Fruit fly (Drosophila melanogaster) whole organism, pupa: ENCODE measurements around the gene CG42367.
A peak's percentile ranks its signal among the peaks of the same experiment; 100 is the strongest.

ENCODE experiments used
- CG10348 ChIP-seq: fragments of 200-800 bp; sonication (Bioruptor generic); IDR thresholded peaks from 2 replicates; pipeline ENCODE4 v1.3.6; 2022; ENCODE audit warnings: missing biosample characterization, missing genetic modification characterization
- CG12605 ChIP-seq: fragments of 200-800 bp; sonication (Bioruptor generic); IDR thresholded peaks from 2 replicates; pipeline ENCODE4 v1.3.6; 2022; ENCODE audit warnings: missing biosample characterization, missing genetic modification characterization
- CG13204 ChIP-seq: fragments of 200-800 bp; sonication (Bioruptor generic); optimal IDR thresholded peaks from 2 replicates; lab custom pipeline; 2018; ENCODE audit warnings: missing biosample characterization, mild to moderate bottlenecking, missing genetic modification characterization, moderate library complexity
- CG14655 ChIP-seq: fragments of 200-800 bp; sonication (Bioruptor generic); optimal IDR thresholded peaks from 3 replicates; lab custom pipeline; 2017; ENCODE audit warnings: mild to moderate bottlenecking, missing biosample characterization, missing genetic modification reagents, missing genetic modification characterization
- CG15710 ChIP-seq: fragments of 200-800 bp; sonication (Bioruptor generic); optimal IDR thresholded peaks from 2 replicates; lab custom pipeline; 2018; ENCODE audit warnings: missing biosample characterization, mild to moderate bottlenecking, missing genetic modification characterization, moderate library complexity
- CG17806 ChIP-seq: fragments of 200-800 bp; sonication (Bioruptor generic); optimal IDR thresholded peaks from 2 replicates; lab custom pipeline; 2018; ENCODE audit warnings: missing biosample characterization, mild to moderate bottlenecking, missing genetic modification characterization, moderate library complexity
- CG32121 ChIP-seq: fragments of 200-800 bp; sonication (Bioruptor generic); IDR thresholded peaks from 2 replicates; pipeline ENCODE4 v1.3.6; 2022; ENCODE audit warnings: missing biosample characterization, missing genetic modification characterization
- CG34367 ChIP-seq: fragments of 200-800 bp; sonication (Bioruptor generic); optimal IDR thresholded peaks from 2 replicates; lab custom pipeline; 2018; ENCODE audit warnings: missing biosample characterization, mild to moderate bottlenecking, missing genetic modification characterization
- CG4496 ChIP-seq: fragments of 200-800 bp; sonication (Bioruptor generic); IDR thresholded peaks from 3 replicates; pipeline ENCODE4 v1.3.6; 2022; ENCODE audit warnings: missing biosample characterization, missing genetic modification characterization
- CG8159 ChIP-seq: fragments of 200-800 bp; sonication (Bioruptor generic); optimal IDR thresholded peaks from 3 replicates; lab custom pipeline; 2018; ENCODE audit warnings: missing biosample characterization, mild to moderate bottlenecking, missing genetic modification characterization, moderate library complexity
- CG8301 ChIP-seq: fragments of 200-800 bp; sonication (Bioruptor generic); optimal IDR thresholded peaks from 2 replicates; lab custom pipeline; 2018; ENCODE audit warnings: missing biosample characterization, mild to moderate bottlenecking, missing genetic modification characterization
- CG9948 ChIP-seq: fragments of 200-800 bp; sonication (Bioruptor generic); optimal IDR thresholded peaks from 2 replicates; lab custom pipeline; 2018; ENCODE audit warnings: missing biosample characterization, mild to moderate bottlenecking, missing genetic modification characterization, moderate library complexity
- D1 ChIP-seq: fragments of 200-800 bp; sonication (Bioruptor generic); optimal IDR thresholded peaks from 2 replicates; lab custom pipeline; 2018; ENCODE audit warnings: missing biosample characterization, mild to moderate bottlenecking, missing genetic modification characterization, moderate library complexity
- EcR ChIP-seq: fragments of 200-800 bp; sonication (Bioruptor generic); optimal IDR thresholded peaks from 3 replicates; lab custom pipeline; 2019; ENCODE audit warnings: missing biosample characterization, missing genetic modification characterization, mild to moderate bottlenecking, moderate library complexity, missing genetic modification reagents
- Ets98B ChIP-seq: fragments of 200-800 bp; sonication (Bioruptor generic); IDR thresholded peaks from 2 replicates; pipeline ENCODE4 v1.3.6; 2022; ENCODE audit warnings: missing biosample characterization, missing genetic modification characterization
- Pif1A ChIP-seq: fragments of 200-800 bp; sonication (Bioruptor generic); optimal IDR thresholded peaks from 3 replicates; lab custom pipeline; 2016; ENCODE audit warnings: missing biosample characterization, missing genetic modification characterization
- Pif1B ChIP-seq: fragments of 200-800 bp; sonication (Bioruptor generic); optimal IDR thresholded peaks from 3 replicates; lab custom pipeline; 2016; ENCODE audit warnings: missing biosample characterization, missing genetic modification characterization
- Snoo ChIP-seq: fragments of 200-800 bp; sonication (Bioruptor generic); optimal IDR thresholded peaks from 3 replicates; lab custom pipeline; 2017; ENCODE audit warnings: missing biosample characterization, mild to moderate bottlenecking, missing genetic modification characterization, inconsistent platforms
- fd96Ca ChIP-seq: fragments of 200-800 bp; sonication (Bioruptor generic); IDR thresholded peaks from 3 replicates; pipeline ENCODE4 v1.3.6; 2022; ENCODE audit warnings: missing biosample characterization, missing genetic modification characterization
- gl ChIP-seq: fragments of 200-800 bp; sonication (Bioruptor generic); optimal IDR thresholded peaks from 2 replicates; lab custom pipeline; 2018; ENCODE audit warnings: missing biosample characterization, mild to moderate bottlenecking, missing genetic modification characterization
- rn ChIP-seq: fragments of 200-800 bp; sonication (Bioruptor generic); IDR thresholded peaks from 2 replicates; pipeline ENCODE4 v1.3.6; 2022; ENCODE audit warnings: missing biosample characterization, missing genetic modification characterization

Gene CG42367

DNA sequence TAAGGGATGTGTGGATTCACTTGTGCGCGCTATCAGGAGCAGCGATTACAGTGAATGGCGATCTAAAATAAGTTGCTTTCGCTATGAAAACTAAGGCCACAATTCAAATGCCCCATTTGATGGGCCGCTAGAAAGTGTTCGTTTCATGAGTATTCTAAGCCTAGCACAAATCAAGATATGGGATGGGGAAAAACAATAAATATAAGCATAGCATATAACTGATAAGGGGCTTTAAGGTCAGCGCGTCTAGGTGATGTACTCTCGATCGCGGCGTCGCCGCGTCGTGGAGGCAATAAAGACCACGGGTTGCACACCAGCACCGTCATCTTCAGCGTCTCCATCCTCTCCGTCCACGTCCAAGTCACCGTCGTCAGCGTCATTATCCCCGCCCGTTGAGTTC lies 30.4 kb downstream of the CG42367 start:
- TF ChIP-seq fd96Ca (no peak), EcR (GFP tag; lab: Kevin White, UChicago) (peak; percentile 47), rn (GFP tag; lab: Robert Waterston, UW) (no peak)
- TF ChIP-seq, all 21 proteins: peak for 1

DNA sequence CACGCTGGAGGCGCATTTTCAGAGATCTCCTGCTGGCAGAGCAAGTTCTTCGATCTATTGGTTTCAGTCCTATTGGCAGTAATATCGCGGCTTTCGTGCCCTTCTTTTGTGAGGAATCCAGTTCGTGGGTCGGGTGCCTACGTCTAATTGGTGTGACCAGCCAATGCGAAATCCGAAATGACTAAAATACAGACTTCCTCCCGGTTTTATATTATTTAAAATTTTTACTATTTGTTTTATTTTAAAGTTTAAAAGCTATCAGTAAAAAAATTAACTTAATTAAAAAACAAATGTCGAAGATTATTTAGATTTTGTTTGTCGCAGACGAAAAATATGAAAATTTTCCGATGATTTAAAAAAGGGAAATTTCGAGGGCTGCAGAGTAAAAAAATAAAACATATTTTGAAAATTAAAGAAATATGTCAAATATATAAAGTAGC lies 33.2 kb downstream of the CG42367 start, which contains the start of gene CG5850:
Gene CG5850, minus strand, starts transcription at position 347 of the 440 bp plus-strand sequence.
- TF ChIP-seq CG8159 (tag; lab: Kevin White, UChicago) (peak; percentile 7), EcR (GFP tag; lab: Kevin White, UChicago) (no peak), D1 (tag; lab: Kevin White, UChicago) (no peak), CG17806 (tag; lab: Kevin White, UChicago) (peak; percentile 0), Pif1B (no peak), CG8301 (no peak), Snoo (tag; lab: Kevin White, UChicago) (no peak)
- TF ChIP-seq, all 21 proteins: peak for 2

DNA sequence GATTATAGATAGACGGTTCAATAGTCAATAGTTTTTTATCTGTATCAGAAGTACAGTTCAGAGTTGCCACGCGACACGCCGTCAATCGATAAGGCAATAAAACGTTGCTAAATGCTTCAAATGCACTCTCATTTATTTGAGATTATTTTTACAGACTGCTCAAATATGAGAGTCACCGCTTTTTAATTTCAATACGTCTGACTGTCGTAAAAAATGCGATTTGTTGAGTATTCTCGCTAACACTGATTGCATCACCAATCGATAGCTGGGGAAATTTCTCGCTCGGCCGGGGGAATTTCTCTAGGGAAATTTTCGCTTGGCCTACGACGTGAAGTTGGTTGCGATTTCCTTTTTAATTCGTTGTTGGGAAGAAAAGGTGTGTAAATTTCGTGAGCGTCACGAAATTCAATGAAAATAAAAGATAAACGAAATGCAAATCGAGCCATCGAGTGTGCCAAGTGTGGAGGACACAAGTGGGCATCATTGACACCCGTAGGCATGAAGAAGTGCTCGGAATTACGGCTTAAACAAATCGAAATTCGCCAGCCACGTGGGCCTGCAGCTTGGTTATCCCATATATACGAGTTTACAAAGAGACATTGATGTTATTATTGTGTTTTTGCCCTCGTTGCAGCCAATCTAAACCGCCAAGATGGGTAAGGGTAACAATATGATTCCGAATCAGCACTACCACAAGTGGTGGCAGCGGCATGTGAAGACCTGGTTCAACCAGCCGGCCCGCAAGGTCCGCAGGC lies 36.8 kb downstream of the CG42367 start, which contains the start of the genes Dref and RpL13:
Gene Dref, minus strand, starts transcription at position 247 of the 755 bp plus-strand sequence.
Gene RpL13, plus strand, starts transcription at position 331 of the 755 bp plus-strand sequence.
- TF ChIP-seq CG15710 (tag; lab: Kevin White, UChicago), result peak; percentile 74
- peak; percentile 78 for TF ChIP-seq gl (tag; lab: Kevin White, UChicago)
- peak; percentile 57 for TF ChIP-seq fd96Ca
- peak; percentile 24 for TF ChIP-seq CG9948 (tag; lab: Kevin White, UChicago)
- no peak for TF ChIP-seq rn (GFP tag; lab: Robert Waterston, UW)
- peak; percentile 11 for TF ChIP-seq EcR (GFP tag; lab: Kevin White, UChicago)
- peak; percentile 77 for TF ChIP-seq CG12605 (GFP tag; lab: Robert Waterston, UW)
- TF ChIP-seq Snoo (tag; lab: Kevin White, UChicago), result peak; percentile 89
- no peak for TF ChIP-seq Pif1A
- TF ChIP-seq CG17806 (tag; lab: Kevin White, UChicago), result peak; percentile 38
- TF ChIP-seq CG8159 (tag; lab: Kevin White, UChicago), result peak; percentile 60
- no peak for TF ChIP-seq D1 (tag; lab: Kevin White, UChicago)
- peak; percentile 49 for TF ChIP-seq Ets98B (GFP tag; lab: Robert Waterston, UW)
- peak; percentile 86 for TF ChIP-seq CG4496 (GFP tag; lab: Robert Waterston, UW)
- peak; percentile 51 for TF ChIP-seq CG8301
- TF ChIP-seq Pif1B, result no peak
- TF ChIP-seq CG10348 (GFP tag; lab: Robert Waterston, UW), result no peak
- TF ChIP-seq CG32121, result peak; percentile 35; the same call in 1 of the 2 replicates
- TF ChIP-seq CG13204, result no peak
- peak; percentile 76 for TF ChIP-seq CG34367 (tag; lab: Kevin White, UChicago)

DNA sequence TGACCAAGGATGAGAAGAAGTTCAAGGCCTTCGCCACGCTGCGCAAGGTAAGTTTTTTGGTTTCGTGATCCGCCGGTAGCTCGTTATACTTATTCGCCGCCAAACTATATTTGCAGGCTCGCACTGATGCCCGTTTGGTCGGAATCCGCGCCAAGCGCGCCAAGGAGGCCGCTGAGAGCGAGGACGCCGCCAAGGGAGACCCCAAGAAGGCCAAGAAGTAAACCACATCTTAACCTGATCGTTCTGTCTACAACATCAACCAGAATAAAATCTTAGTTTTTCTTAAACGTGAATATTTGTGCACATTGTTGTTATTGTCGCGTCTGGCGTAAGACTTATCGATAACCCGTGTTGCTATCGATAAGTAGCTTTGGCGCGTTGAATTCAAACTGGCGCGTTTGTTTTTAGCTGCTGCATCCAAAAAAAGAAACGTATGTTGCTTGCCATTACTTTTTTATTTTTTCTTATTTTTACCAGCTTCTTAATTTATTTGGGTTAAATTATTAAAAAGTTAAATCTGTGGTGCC lies 37.9 kb downstream of the CG42367 start:
- TF ChIP-seq CG14655 (GFP tag; lab: Kevin White, UChicago), result no peak
- TF ChIP-seq CG15710 (tag; lab: Kevin White, UChicago), result no peak
- TF ChIP-seq CG9948 (tag; lab: Kevin White, UChicago), result no peak
- TF ChIP-seq CG8159 (tag; lab: Kevin White, UChicago), result no peak
- no peak for TF ChIP-seq EcR (GFP tag; lab: Kevin White, UChicago)
- no peak for TF ChIP-seq CG12605 (GFP tag; lab: Robert Waterston, UW)
- no peak for TF ChIP-seq gl (tag; lab: Kevin White, UChicago)
- no peak for TF ChIP-seq rn (GFP tag; lab: Robert Waterston, UW)
- no peak for TF ChIP-seq Snoo (tag; lab: Kevin White, UChicago)
- TF ChIP-seq Ets98B (GFP tag; lab: Robert Waterston, UW), result no peak
- no peak for TF ChIP-seq CG34367 (tag; lab: Kevin White, UChicago)
- no peak for TF ChIP-seq fd96Ca
- no peak for TF ChIP-seq Pif1B
- no peak for TF ChIP-seq CG32121
- TF ChIP-seq Pif1A, result no peak
- TF ChIP-seq, all 21 proteins: peak for 0

DNA sequence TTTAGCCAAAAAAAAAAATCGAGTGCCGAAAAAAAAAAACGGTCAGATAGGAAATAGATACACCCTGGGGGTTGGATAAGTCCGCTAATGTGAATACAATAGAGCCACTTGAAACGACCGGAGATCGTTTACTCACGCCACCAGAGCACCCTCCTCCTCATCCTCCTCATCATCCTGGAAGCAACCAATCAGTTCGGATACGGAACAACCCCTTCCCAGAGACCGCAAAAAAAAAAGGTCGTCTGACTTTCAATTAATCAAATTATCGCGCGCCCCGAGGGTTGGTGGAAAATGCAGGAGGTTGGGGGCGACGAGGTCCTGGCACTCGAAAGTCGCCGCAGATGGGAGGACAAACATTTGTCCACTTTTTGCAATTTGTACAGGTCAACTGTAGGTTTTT lies 42.2 kb downstream of the CG42367 start:
- TF ChIP-seq Pif1B (no peak), CG10348 (GFP tag; lab: Robert Waterston, UW) (no peak), CG12605 (GFP tag; lab: Robert Waterston, UW) (no peak), Pif1A (no peak), Snoo (tag; lab: Kevin White, UChicago) (no peak), D1 (tag; lab: Kevin White, UChicago) (no peak), CG4496 (GFP tag; lab: Robert Waterston, UW) (no peak), gl (tag; lab: Kevin White, UChicago) (no peak), rn (GFP tag; lab: Robert Waterston, UW) (no peak)
- TF ChIP-seq, all 21 proteins: peak for 0
